Worm (Caenorhabditis elegans) whole organism, L1 larva: Measurements from ENCODE around the gene hda-2.

ENCODE experiments used
- C04F5.9 ChIP-seq: sonication (generic microtip); optimal IDR thresholded peaks from 2 replicates; lab custom pipeline; 2016; ENCODE audit warnings: missing genetic modification characterization, missing compliant biosample characterization
- C34B4.2 ChIP-seq: sonication (generic microtip); optimal IDR thresholded peaks from 2 replicates; lab custom pipeline; 2017; ENCODE audit warnings: mild to moderate bottlenecking, missing genetic modification characterization, missing compliant biosample characterization
- F16B12.6 ChIP-seq: fragments of 150-350 bp; optimal IDR thresholded peaks from 2 replicates; lab custom pipeline; 2014; ENCODE audit warnings: missing biosample characterization, missing genetic modification characterization
- aha-1 ChIP-seq: fragments of 150-350 bp; optimal IDR thresholded peaks from 2 replicates; lab custom pipeline; 2014; ENCODE audit warnings: missing biosample characterization, missing genetic modification characterization
- alr-1 ChIP-seq: fragments of 200-800 bp; sonication (Bioruptor generic); optimal IDR thresholded peaks from 2 replicates; lab custom pipeline; 2018; ENCODE audit warnings: borderline replicate concordance, mild to moderate bottlenecking, missing genetic modification characterization, missing compliant biosample characterization
- blmp-1 ChIP-seq: fragments of 150-350 bp; optimal IDR thresholded peaks from 2 replicates; lab custom pipeline; 2014; ENCODE audit warnings: missing biosample characterization, missing genetic modification characterization
- ceh-82 ChIP-seq, 3 experiments: fragments of 150-350 bp in 1 of 3; sonication (generic microtip) in 2 of 3; optimal IDR thresholded peaks; 2 replicates each; lab custom pipeline; 2014 to 2017; ENCODE audit warnings: missing biosample characterization in 3 of 3, missing genetic modification characterization in 3 of 3
- ceh-88 ChIP-seq: fragments of 200-800 bp; sonication (Bioruptor generic); IDR thresholded peaks from 2 replicates; pipeline ENCODE4 v1.3.6; 2022; ENCODE audit warnings: missing genetic modification characterization, missing compliant biosample characterization
- ceh-90 ChIP-seq: sonication (generic microtip); optimal IDR thresholded peaks from 2 replicates; lab custom pipeline; 2016; ENCODE audit warnings: missing genetic modification characterization, missing compliant biosample characterization
- dpl-1 ChIP-seq, 3 experiments: fragments of 150-350 bp in 2 of 3; sonication (generic microtip) in 1 of 3; optimal IDR thresholded peaks; 2 replicates each; lab custom pipeline; 2014 to 2017; ENCODE audit warnings: missing biosample characterization in 3 of 3, missing genetic modification characterization in 3 of 3, missing genetic modification reagents in 3 of 3
- efl-3 ChIP-seq: fragments of 200-800 bp; sonication (Bioruptor generic); optimal IDR thresholded peaks from 2 replicates; lab custom pipeline; 2018; ENCODE audit warnings: mild to moderate bottlenecking, missing genetic modification characterization, missing compliant biosample characterization
- egl-13 ChIP-seq: sonication (generic microtip); optimal IDR thresholded peaks from 2 replicates; lab custom pipeline; 2016; ENCODE audit warnings: missing genotype, missing genetic modification reagents, missing genetic modification characterization, missing compliant biosample characterization
- egl-27 ChIP-seq, 2 experiments: fragments of 150-350 bp in 1 of 2; sonication (generic microtip); optimal IDR thresholded peaks; 3 replicates each; lab custom pipeline; 2017 to 2018; ENCODE audit warnings: missing biosample characterization in 2 of 2, missing genetic modification characterization in 2 of 2, missing genetic modification reagents in 2 of 2
- elt-2 ChIP-seq: sonication (generic microtip); optimal IDR thresholded peaks from 2 replicates; lab custom pipeline; 2016; ENCODE audit warnings: missing genetic modification characterization, mild to moderate bottlenecking, inconsistent platforms, missing compliant biosample characterization, missing genetic modification reagents
- elt-3 ChIP-seq, 6 experiments: fragments of 150-350 bp in 1 of 6; sonication (generic microtip); optimal IDR thresholded peaks; 2 replicates each; lab custom pipeline; 2017 to 2018; ENCODE audit warnings: missing biosample characterization in 6 of 6, missing genetic modification characterization in 6 of 6, inconsistent platforms in 1 of 6
- fkh-10 ChIP-seq: sonication (generic microtip); optimal IDR thresholded peaks from 2 replicates; lab custom pipeline; 2017; ENCODE audit warnings: missing biosample characterization, missing genetic modification reagents, missing genetic modification characterization
- fkh-4 ChIP-seq: sonication (generic microtip); optimal IDR thresholded peaks from 2 replicates; lab custom pipeline; 2016; ENCODE audit warnings: missing compliant biosample characterization, missing genetic modification characterization, borderline replicate concordance
- fkh-8 ChIP-seq: sonication (generic microtip); optimal IDR thresholded peaks from 2 replicates; lab custom pipeline; 2016; ENCODE audit warnings: mild to moderate bottlenecking, missing genetic modification characterization, missing compliant biosample characterization
- fos-1 ChIP-seq: fragments of 150-350 bp; optimal IDR thresholded peaks from 2 replicates; lab custom pipeline; 2014; ENCODE audit warnings: missing biosample characterization, missing genetic modification characterization
- hlh-17 ChIP-seq: fragments of 200-800 bp; sonication (Bioruptor generic); optimal IDR thresholded peaks from 2 replicates; lab custom pipeline; 2018; ENCODE audit warnings: missing genetic modification characterization, mild to moderate bottlenecking, missing compliant biosample characterization, moderate library complexity, borderline replicate concordance
- hlh-4 ChIP-seq: sonication (generic microtip); optimal IDR thresholded peaks from 2 replicates; lab custom pipeline; 2016; ENCODE audit warnings: mild to moderate bottlenecking, missing genetic modification characterization, missing compliant biosample characterization
- isw-1 ChIP-seq: fragments of 200-800 bp; sonication (Bioruptor generic); IDR thresholded peaks from 2 replicates; pipeline ENCODE4 v1.3.6; 2022; ENCODE audit warnings: missing genetic modification characterization, missing compliant biosample characterization
- lin-13 ChIP-seq: fragments of 150-350 bp; optimal IDR thresholded peaks from 2 replicates; lab custom pipeline; 2014; ENCODE audit warnings: missing biosample characterization, missing genetic modification reagents, missing genetic modification characterization
- lin-14 ChIP-seq: fragments of 200-800 bp; sonication (Bioruptor generic); optimal IDR thresholded peaks from 2 replicates; lab custom pipeline; 2018; ENCODE audit warnings: mild to moderate bottlenecking, missing genetic modification characterization, moderate library complexity, missing compliant biosample characterization
- lin-15B ChIP-seq: fragments of 150-350 bp; sonication (generic microtip); optimal IDR thresholded peaks from 3 replicates; lab custom pipeline; 2014; ENCODE audit warnings: missing biosample characterization, missing genetic modification characterization
- lin-35 ChIP-seq, 2 experiments: fragments of 150-350 bp; optimal IDR thresholded peaks; 2 replicates each; lab custom pipeline; 2014; ENCODE audit warnings: missing biosample characterization in 2 of 2, missing genetic modification characterization in 2 of 2, missing genetic modification reagents in 2 of 2
- nhr-12 ChIP-seq: sonication (generic microtip); optimal IDR thresholded peaks from 2 replicates; lab custom pipeline; 2017; ENCODE audit warnings: missing biosample characterization, missing genetic modification characterization
- nhr-19 ChIP-seq: fragments of 200-800 bp; sonication (Bioruptor generic); conservative IDR thresholded peaks from 2 replicates; pipeline ENCODE4 v1.3.6; 2022; ENCODE audit warnings: missing genetic modification characterization, missing compliant biosample characterization
- nhr-20 ChIP-seq: sonication (generic microtip); optimal IDR thresholded peaks from 2 replicates; lab custom pipeline; 2016; ENCODE audit warnings: mild to moderate bottlenecking, missing genetic modification characterization, missing compliant biosample characterization
- nhr-237 ChIP-seq: fragments of 150-350 bp; optimal IDR thresholded peaks from 2 replicates; lab custom pipeline; 2014; ENCODE audit warnings: missing biosample characterization, missing genetic modification characterization
- nhr-28 ChIP-seq: fragments of 150-350 bp; optimal IDR thresholded peaks from 2 replicates; lab custom pipeline; 2014; ENCODE audit warnings: missing biosample characterization, missing genetic modification characterization
- nhr-47 ChIP-seq: sonication (generic microtip); optimal IDR thresholded peaks from 2 replicates; lab custom pipeline; 2016; ENCODE audit warnings: mild to moderate bottlenecking, missing genetic modification characterization, moderate library complexity, missing compliant biosample characterization
- nhr-71 ChIP-seq: sonication (generic microtip); optimal IDR thresholded peaks from 2 replicates; lab custom pipeline; 2016; ENCODE audit warnings: mild to moderate bottlenecking, missing genetic modification characterization, moderate library complexity, missing compliant biosample characterization
- nhr-77 ChIP-seq: fragments of 150-350 bp; optimal IDR thresholded peaks from 2 replicates; lab custom pipeline; 2014; ENCODE audit warnings: missing biosample characterization, missing genetic modification characterization
- nhr-90 ChIP-seq: sonication (generic microtip); optimal IDR thresholded peaks from 2 replicates; lab custom pipeline; 2016; ENCODE audit warnings: mild to moderate bottlenecking, missing genetic modification characterization, missing compliant biosample characterization; ENCODE audit not compliant: poor library complexity
- pag-3 ChIP-seq: sonication (generic microtip); optimal IDR thresholded peaks from 2 replicates; lab custom pipeline; 2017; ENCODE audit warnings: missing genetic modification characterization, mild to moderate bottlenecking, missing compliant biosample characterization, antibody characterized with exemption, borderline replicate concordance; ENCODE audit not compliant: insufficient read depth
- pax-3 ChIP-seq: fragments of 200-800 bp; sonication (Bioruptor generic); optimal IDR thresholded peaks from 2 replicates; lab custom pipeline; 2018; ENCODE audit warnings: mild to moderate bottlenecking, missing genetic modification characterization, moderate library complexity, missing compliant biosample characterization
- rnt-1 ChIP-seq: sonication (generic microtip); optimal IDR thresholded peaks from 2 replicates; lab custom pipeline; 2016; ENCODE audit warnings: mild to moderate bottlenecking, missing genetic modification characterization, moderate library complexity, missing compliant biosample characterization
- skn-1 ChIP-seq: fragments of 150-350 bp; optimal IDR thresholded peaks from 2 replicates; lab custom pipeline; 2014; ENCODE audit warnings: missing biosample characterization, missing genetic modification characterization
- snpc-4 ChIP-seq: fragments of 150-350 bp; optimal IDR thresholded peaks from 2 replicates; lab custom pipeline; 2014; ENCODE audit warnings: missing biosample characterization, missing genetic modification characterization
- sox-4 ChIP-seq: sonication (generic microtip); optimal IDR thresholded peaks from 2 replicates; lab custom pipeline; 2016; ENCODE audit warnings: missing genetic modification characterization, missing compliant biosample characterization
- sptf-1 ChIP-seq: fragments of 150-350 bp; optimal IDR thresholded peaks from 2 replicates; lab custom pipeline; 2014; ENCODE audit warnings: missing biosample characterization, missing genetic modification characterization
- tbx-2 ChIP-seq: sonication (generic microtip); optimal IDR thresholded peaks from 2 replicates; lab custom pipeline; 2016; ENCODE audit warnings: missing genetic modification characterization, missing compliant biosample characterization
- unc-62 ChIP-seq: fragments of 150-350 bp; optimal IDR thresholded peaks from 2 replicates; lab custom pipeline; 2014; ENCODE audit warnings: missing biosample characterization, missing genetic modification reagents, missing genetic modification characterization
- unc-98 ChIP-seq: fragments of 200-800 bp; sonication (Bioruptor generic); IDR thresholded peaks from 2 replicates; pipeline ENCODE4 v1.3.6; 2022; ENCODE audit warnings: missing genetic modification characterization, missing compliant biosample characterization
- vab-15 ChIP-seq: sonication (generic microtip); optimal IDR thresholded peaks from 2 replicates; lab custom pipeline; 2017; ENCODE audit warnings: missing genotype, mild to moderate bottlenecking, missing genetic modification characterization, missing compliant biosample characterization
- xbp-1 ChIP-seq: sonication (generic microtip); optimal IDR thresholded peaks from 2 replicates; lab custom pipeline; 2016; ENCODE audit warnings: missing genetic modification characterization, missing compliant biosample characterization
- ztf-4 ChIP-seq: fragments of 150-350 bp; optimal IDR thresholded peaks from 2 replicates; lab custom pipeline; 2014; ENCODE audit warnings: missing biosample characterization, missing genetic modification characterization

Gene hda-2

ce11 chrII:8022461-8022860 lies at the start of gene hda-2:
Gene hda-2, minus strand, starts transcription at chrII:8022561.
- no peak for TF ChIP-seq C04F5.9 (tag; lab: Kevin White, UChicago)
- no peak for TF ChIP-seq fkh-4 (tag; lab: Kevin White, UChicago)
- TF ChIP-seq lin-35 (GFP tag; optimal IDR thresholded peaks at IDR 0.05; lab: Kevin White, UChicago): no peak
- no peak for TF ChIP-seq fos-1
- TF ChIP-seq unc-98 (GFP tag; lab: Robert Waterston, UW): no peak
- TF ChIP-seq ceh-82 (tag; optimal IDR thresholded peaks at IDR 0.05; lab: Kevin White, UChicago): no peak
- TF ChIP-seq nhr-19 (GFP tag; lab: Robert Waterston, UW): no peak
- TF ChIP-seq elt-2 (tag; lab: Kevin White, UChicago): no peak

- TF ChIP-seq sox-4 (tag; lab: Kevin White, UChicago) (no peak), rnt-1 (no peak), fkh-8 (peak; percentile 85), F16B12.6 (tag; lab: Kevin White, UChicago) (no peak), pax-3 (tag; lab: Kevin White, UChicago) (peak; percentile 13), vab-15 (tag; lab: Kevin White, UChicago) (no peak), tbx-2 (tag; lab: Kevin White, UChicago) (peak; percentile 54), ceh-90 (tag; lab: Kevin White, UChicago) (no peak), egl-13 (tag; lab: Kevin White, UChicago) (no peak), xbp-1 (tag; lab: Kevin White, UChicago) (peak; percentile 53), nhr-12 (tag; lab: Kevin White, UChicago) (no peak), egl-27 (tag; optimal IDR thresholded peaks at IDR 0.05; lab: Kevin White, UChicago) (no peak), unc-62 (no peak), C04F5.9 (tag; lab: Kevin White, UChicago) (no peak), dpl-1 (GFP tag; optimal IDR thresholded peaks at IDR 0.05; lab: Kevin White, UChicago) (peak in 2 of 3 experiments; percentile 4 to 38), elt-3 (tag; optimal IDR thresholded peaks at IDR 0.05; lab: Kevin White, UChicago) (peak in 2 of 6 experiments; percentile 45 to 66), nhr-90 (tag; lab: Kevin White, UChicago) (peak; percentile 44), ceh-88 (GFP tag; lab: Robert Waterston, UW) (no peak; the same call in 1 of the 2 replicates), alr-1 (tag; lab: Kevin White, UChicago) (no peak), C34B4.2 (tag; lab: Kevin White, UChicago) (no peak), nhr-237 (tag; lab: Kevin White, UChicago) (no peak), unc-98 (GFP tag; lab: Robert Waterston, UW) (no peak), lin-13 (no peak), hlh-4 (tag; lab: Kevin White, UChicago) (no peak), snpc-4 (no peak), nhr-71 (tag; lab: Kevin White, UChicago) (peak; percentile 89), lin-35 (GFP tag; optimal IDR thresholded peaks at IDR 0.05; lab: Kevin White, UChicago) (peak; percentile 49 to 61), nhr-77 (tag; lab: Kevin White, UChicago) (no peak), lin-14 (peak; percentile 92), fkh-10 (no peak), blmp-1 (tag; lab: Kevin White, UChicago) (peak; percentile 59), aha-1 (tag; lab: Kevin White, UChicago) (no peak), nhr-20 (peak; percentile 69), skn-1 (tag; lab: Kevin White, UChicago) (peak; percentile 35), efl-3 (no peak), sptf-1 (tag; lab: Kevin White, UChicago) (no peak), lin-15B (tag; lab: Kevin White, UChicago) (no peak), nhr-28 (tag; lab: Kevin White, UChicago) (no peak), isw-1 (GFP tag; lab: Robert Waterston, UW) (peak; percentile 51), ztf-4 (peak; percentile 24), hlh-17 (no peak), nhr-47 (tag; lab: Kevin White, UChicago) (peak; percentile 70), pag-3 (no peak)
Measured at ce11 chrII:8071801-8072544, 49.6 kb upstream of the hda-2 start.
